Worm (Caenorhabditis elegans): Measurements from ENCODE around the gene aagr-1.

aagr-1 gene

DNA sequence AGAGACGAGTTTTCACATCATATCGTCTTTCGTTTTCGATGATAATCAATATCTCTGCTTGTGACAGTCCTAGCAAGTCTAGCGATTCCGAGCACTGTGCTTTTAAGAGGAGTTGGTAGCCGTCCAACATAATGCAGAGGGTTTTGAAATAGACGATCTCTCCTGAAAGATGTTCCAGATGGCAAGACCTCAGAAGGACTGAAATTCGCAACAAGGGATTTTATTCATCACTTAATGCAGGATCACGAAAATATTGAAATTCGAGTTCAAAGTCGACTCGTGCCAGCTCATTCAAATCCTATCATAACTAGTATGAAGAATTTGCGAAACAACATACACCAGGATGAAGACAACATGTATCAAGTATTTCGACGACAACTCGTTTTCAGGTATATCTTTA lies 11.2 kb downstream of the aagr-1 start, which contains the start of gene D2096.7 (continued):
- TF ChIP-seq Y53F4B.3 (GFP tag; IDR thresholded peaks at IDR 0.05) (no peak), snpc-1.1 (tag; optimal IDR thresholded peaks at IDR 0.05; ENCODE audit: insufficient read depth) (peak; percentile 48), lin-54 (GFP tag; optimal IDR thresholded peaks at IDR 0.05) (peak; percentile 74), cebp-2 (GFP tag; IDR thresholded peaks at IDR 0.05) (peak; percentile 70; the same call in 1 of the 2 replicates), lir-1 (GFP tag; conservative IDR thresholded peaks at IDR 0.05) (no peak), atf-7 (tag; optimal IDR thresholded peaks at IDR 0.05) (peak; percentile 87), C06A6.2 (GFP tag; conservative IDR thresholded peaks at IDR 0.05) (no peak), Y56A3A.18 (GFP tag; IDR thresholded peaks at IDR 0.05) (peak; percentile 95), egrh-3 (GFP tag; IDR thresholded peaks at IDR 0.05) (no peak), T07F8.4 (tag; optimal IDR thresholded peaks at IDR 0.05) (no peak), D2030.7 (GFP tag; IDR thresholded peaks at IDR 0.05) (peak; percentile 15; the same call in 1 of the 2 replicates), rpc-1 (optimal IDR thresholded peaks at IDR 0.05) (no peak), rpc-1 (tag; optimal IDR thresholded peaks at IDR 0.05) (peak; percentile 11), egl-44 (GFP tag; IDR thresholded peaks at IDR 0.05) (no peak; the same call in none of the 2 replicates), nhr-80 (tag; optimal IDR thresholded peaks at IDR 0.05) (no peak), nfyb-1 (GFP tag; IDR thresholded peaks at IDR 0.05) (peak; percentile 82), hlh-12 (tag; optimal IDR thresholded peaks at IDR 0.05) (no peak), rcor-1 (GFP tag; IDR thresholded peaks at IDR 0.05) (peak; percentile 60), ztf-26 (tag; optimal IDR thresholded peaks at IDR 0.05) (no peak), lsy-27 (tag; optimal IDR thresholded peaks at IDR 0.05; ENCODE audit: borderline replicate concordance, insufficient read depth) (no peak), madf-3 (GFP tag; IDR thresholded peaks at IDR 0.05) (peak; percentile 91), F10E7.11 (tag; optimal IDR thresholded peaks at IDR 0.05) (peak; percentile 85), lin-35 (GFP tag; optimal IDR thresholded peaks at IDR 0.05) (peak in 1 of 3 experiments; percentile 67), chd-7 (tag; optimal IDR thresholded peaks at IDR 0.05) (peak; percentile 83), tlf-1 (GFP tag; optimal IDR thresholded peaks at IDR 0.05) (peak; percentile 62), him-1 (tag; optimal IDR thresholded peaks at IDR 0.05) (peak; percentile 80), athp-1 (tag; optimal IDR thresholded peaks at IDR 0.05) (peak; percentile 92), nhr-90 (tag; optimal IDR thresholded peaks at IDR 0.05) (peak; percentile 81), ekl-4 (GFP tag; IDR thresholded peaks at IDR 0.05) (peak; percentile 92), nfya-1 (tag; optimal IDR thresholded peaks at IDR 0.05; ENCODE audit: borderline replicate concordance, insufficient read depth) (no peak), bed-1 (GFP tag; IDR thresholded peaks at IDR 0.05) (peak; percentile 92), attf-5 (GFP tag; optimal IDR thresholded peaks at IDR 0.05) (peak; percentile 67), F57A8.1 (GFP tag; optimal IDR thresholded peaks at IDR 0.05) (peak; percentile 44), B0336.3 (GFP tag; IDR thresholded peaks at IDR 0.05) (peak; percentile 96), K12H6.12 (tag; optimal IDR thresholded peaks at IDR 0.05) (peak; percentile 46), ztf-3 (GFP tag; optimal IDR thresholded peaks at IDR 0.05) (no peak), pbrm-1 (GFP tag; IDR thresholded peaks at IDR 0.05) (peak; percentile 87), ceh-91 (GFP tag; IDR thresholded peaks at IDR 0.05) (no peak), hrde-1 (tag; optimal IDR thresholded peaks at IDR 0.05; ENCODE audit: borderline replicate concordance) (peak; percentile 96), fkh-3 (tag; optimal IDR thresholded peaks at IDR 0.05) (peak; percentile 77), ztf-6 (GFP tag; IDR thresholded peaks at IDR 0.05) (no peak), F37B4.10 (GFP tag; IDR thresholded peaks at IDR 0.05) (0 out of 2 replicates have a peak, but pooled peaks have one; percentile 88), Y53G8AR.9 (GFP tag; conservative IDR thresholded peaks at IDR 0.05) (peak; percentile 89), ceh-100 (GFP tag; IDR thresholded peaks at IDR 0.05) (peak; percentile 74), let-607 (tag; optimal IDR thresholded peaks at IDR 0.05) (peak in 1 of 2 experiments; percentile 47), lin-40 (tag; optimal IDR thresholded peaks at IDR 0.05) (no peak), mes-4 (tag; optimal IDR thresholded peaks at IDR 0.05) (peak; percentile 29), sea-2 (GFP tag; IDR thresholded peaks at IDR 0.05) (no peak), K11D2.4 (GFP tag; IDR thresholded peaks at IDR 0.05) (0 out of 2 replicates have a peak, but pooled peaks have one; percentile 22)
